Worm (Caenorhabditis elegans) whole organism, L4/young adult: ENCODE data around the gene yju-2.

Source experiments
- W03F9.2 ChIP-seq: fragments of 150-350 bp; optimal IDR thresholded peaks from 2 replicates; lab custom pipeline; 2014; ENCODE audit warnings: missing biosample characterization, missing genetic modification characterization
- dao-5 ChIP-seq: sonication (generic microtip); optimal IDR thresholded peaks from 2 replicates; lab custom pipeline; 2016; ENCODE audit warnings: missing genotype, missing genetic modification characterization, moderate library complexity, missing compliant biosample characterization
- him-1 ChIP-seq: sonication (generic microtip); optimal IDR thresholded peaks from 2 replicates; lab custom pipeline; 2016; ENCODE audit warnings: missing genotype, missing genetic modification reagents, missing genetic modification characterization, missing compliant biosample characterization

- TF ChIP-seq dao-5 (tag; lab: Kevin White, UChicago), result no peak
- TF ChIP-seq him-1 (tag; lab: Kevin White, UChicago), result no peak
- TF ChIP-seq W03F9.2 (tag; lab: Kevin White, UChicago), result no peak
These were observed 31.6 kb upstream of the yju-2 start for ce11 chrIII:7152569-7152968.
